Fruit fly (Drosophila melanogaster): ENCODE results near the gene scpr-B.

Gene scpr-B

DNA sequence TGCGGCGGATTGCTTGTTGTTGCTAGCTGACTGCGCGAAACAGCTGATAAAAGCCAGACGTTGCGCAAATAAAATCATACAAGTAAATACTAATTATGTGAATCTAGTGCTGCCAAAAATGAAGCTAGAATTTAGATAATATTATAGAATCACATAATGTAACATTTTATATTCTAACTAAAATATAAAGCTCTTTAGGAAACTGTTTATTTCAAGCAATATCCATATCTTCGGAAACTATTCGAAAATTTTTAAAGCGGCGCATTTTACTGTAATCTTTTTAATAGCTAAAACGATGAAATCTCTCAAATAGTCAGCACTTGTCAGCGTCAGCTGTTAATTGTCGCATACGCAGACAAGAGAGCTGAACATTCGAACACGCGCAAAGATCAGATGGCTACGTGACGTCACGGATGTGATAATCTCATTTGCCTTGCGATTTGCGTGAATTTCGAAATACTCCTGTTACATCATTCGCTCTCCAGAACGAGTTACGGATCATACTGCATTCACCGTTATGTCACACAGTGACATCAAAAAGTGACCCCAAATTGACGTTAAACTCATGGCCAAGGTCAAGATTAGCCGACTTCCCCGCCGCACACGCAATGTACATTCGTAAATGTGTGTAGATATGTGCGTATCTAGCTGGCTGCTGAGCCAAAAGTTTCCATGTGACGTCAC is 2.4 kb upstream of the scpr-B start (continued):
- TF ChIP-seq eg (GFP tag; IDR thresholded peaks at IDR 0.05) (no peak), Sox14 (GFP tag; optimal IDR thresholded peaks at IDR 0.05) (no peak), CG8319 (GFP tag; optimal IDR thresholded peaks at IDR 0.05) (no peak), fkh (GFP tag; optimal IDR thresholded peaks at IDR 0.05) (peak; percentile 85), Met (GFP tag; optimal IDR thresholded peaks at IDR 0.05) (no peak)

DNA sequence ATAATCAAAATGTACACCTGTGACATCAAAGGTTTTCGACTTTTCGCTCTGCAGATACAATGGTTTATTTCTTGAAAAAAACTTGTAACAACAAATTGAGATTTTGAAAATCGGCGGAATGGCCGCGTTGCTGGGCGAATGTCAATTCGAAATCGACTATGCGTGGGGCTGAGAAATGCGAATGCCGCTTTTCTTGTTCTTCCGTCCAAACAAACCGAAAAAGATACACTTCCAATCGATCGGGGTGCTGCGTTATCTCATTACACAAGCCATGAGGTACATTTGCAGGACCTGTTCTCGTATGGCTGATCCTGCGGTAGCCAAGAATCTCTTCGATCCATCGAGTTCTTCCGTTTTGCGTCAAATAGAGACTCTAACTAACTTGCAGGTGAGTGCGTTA is 3.2 kb downstream of the scpr-B start, which contains the start of gene CG31388:
CG31388 (plus strand) TSS at position 218 of the 400 bp plus-strand sequence.
- TF ChIP-seq CG3032 (tag; optimal IDR thresholded peaks at IDR 0.05) (no peak), eg (GFP tag; IDR thresholded peaks at IDR 0.05) (no peak), esn (GFP tag; optimal IDR thresholded peaks at IDR 0.05) (no peak), CG7368 (GFP tag; optimal IDR thresholded peaks at IDR 0.05) (no peak), fkh (GFP tag; optimal IDR thresholded peaks at IDR 0.05) (peak; percentile 54), Hr39 (GFP tag; optimal IDR thresholded peaks at IDR 0.05) (no peak)

DNA sequence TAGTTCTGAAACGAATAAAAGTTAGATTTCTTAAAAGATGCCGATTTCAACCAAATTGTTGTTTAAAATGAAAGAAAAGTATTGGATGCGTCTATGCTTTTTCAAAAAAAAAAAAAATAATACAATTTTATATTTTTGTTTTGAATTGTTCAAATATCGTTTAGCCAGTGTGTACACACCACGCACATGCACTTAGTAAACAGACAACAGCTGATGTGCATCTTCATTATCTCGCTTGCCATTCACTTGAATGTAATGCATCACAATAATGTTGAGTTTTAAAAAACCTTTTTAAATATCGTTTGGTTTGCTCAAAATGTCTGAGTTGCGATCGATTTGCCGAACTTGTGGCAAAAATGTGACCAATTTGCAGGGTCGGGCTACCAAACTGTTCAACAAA is 4.8 kb downstream of the scpr-B start, which contains the start of gene CG31441:
CG31441 (plus strand) TSS at position 246 of the 400 bp plus-strand sequence.
- peak; percentile 94 for TF ChIP-seq fkh (GFP tag; optimal IDR thresholded peaks at IDR 0.05)
- TF ChIP-seq esn (GFP tag; optimal IDR thresholded peaks at IDR 0.05) = peak; percentile 28
- TF ChIP-seq Blimp-1 (GFP tag; optimal IDR thresholded peaks at IDR 0.05) = no peak
- no peak for TF ChIP-seq Hr38 (GFP tag; optimal IDR thresholded peaks at IDR 0.05)

DNA sequence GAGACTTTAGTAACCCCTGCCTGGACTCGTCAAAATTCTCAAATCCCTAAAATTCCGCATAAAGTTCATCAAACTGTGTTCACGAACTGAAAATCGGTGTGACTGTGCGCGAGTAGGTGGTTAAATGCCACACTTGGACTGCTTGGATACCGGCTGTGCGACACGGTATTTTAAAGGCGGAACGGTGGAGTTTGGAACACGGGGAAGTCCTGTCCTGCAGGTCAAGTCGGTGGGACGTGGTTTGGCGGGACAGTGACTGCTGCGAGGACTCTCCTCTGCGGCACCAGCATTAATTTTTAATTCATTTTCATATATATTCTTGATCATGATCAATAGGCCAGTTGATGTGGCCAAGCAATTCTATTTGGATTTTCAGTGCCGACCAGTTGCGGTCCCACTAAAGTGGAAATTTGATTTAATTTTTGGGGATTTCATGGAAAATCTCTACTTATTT is 5.8 kb downstream of the scpr-B start, which contains the start of the genes Arfip and CG17721:
Arfip (minus strand) TSS at position 96 of the 454 bp plus-strand sequence.
CG17721 (plus strand) TSS at position 223 of the 454 bp plus-strand sequence.
- TF ChIP-seq eg (GFP tag; IDR thresholded peaks at IDR 0.05) (no peak), dsx (GFP tag; optimal IDR thresholded peaks at IDR 0.05; ENCODE audit: poor library complexity, severe bottlenecking) (no peak), CG1621 (tag; optimal IDR thresholded peaks at IDR 0.05) (peak; percentile 89)

DNA sequence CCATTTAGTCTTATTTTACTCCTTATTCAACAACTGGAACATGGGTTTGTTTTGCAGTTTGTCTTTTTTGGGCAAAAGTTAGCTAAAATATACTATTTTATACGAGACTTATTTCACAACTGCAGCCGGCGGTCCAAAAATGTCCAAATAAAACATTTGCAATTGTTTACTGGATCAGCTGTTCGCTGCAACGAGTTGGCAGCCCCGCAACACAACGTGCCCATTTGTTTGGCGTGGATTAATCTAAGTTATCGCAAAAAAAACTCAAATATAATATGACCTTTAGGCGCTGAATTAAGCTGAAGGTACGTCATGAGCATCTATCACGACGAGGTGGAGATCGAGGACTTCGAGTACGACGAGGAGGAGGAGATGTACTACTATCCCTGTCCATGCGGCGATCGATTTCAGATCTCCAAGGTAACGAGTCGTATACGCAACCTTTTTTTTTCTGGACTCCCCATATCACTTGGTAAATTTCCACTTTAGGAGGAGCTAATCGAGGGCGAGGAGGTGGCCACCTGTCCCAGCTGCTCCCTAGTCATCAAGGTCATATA is 9.0 kb downstream of the scpr-B start, which contains the start of the genes CG17187 and Dph3:
CG17187 (minus strand) TSS at position 175 of the 557 bp plus-strand sequence.
Dph3 (plus strand) TSS at position 208 of the 557 bp plus-strand sequence.
- TF ChIP-seq CG11902 (GFP tag; optimal IDR thresholded peaks at IDR 0.05) = no peak
- TF ChIP-seq CG6808 (GFP tag; optimal IDR thresholded peaks at IDR 0.05) = no peak
- no peak for TF ChIP-seq topi (GFP tag; optimal IDR thresholded peaks at IDR 0.05)
- TF ChIP-seq CG15336 (GFP tag; IDR thresholded peaks at IDR 0.05) = no peak
- TF ChIP-seq Eip75B (GFP tag; optimal IDR thresholded peaks at IDR 0.05) = no peak
- no peak for TF ChIP-seq CG11762 (GFP tag; optimal IDR thresholded peaks at IDR 0.05; ENCODE audit: insufficient read depth)
- no peak for TF ChIP-seq Gug (GFP tag; IDR thresholded peaks at IDR 0.05)
- TF ChIP-seq CG6163 (GFP tag; IDR thresholded peaks at IDR 0.05) = no peak
- no peak for TF ChIP-seq CG6276 (GFP tag; optimal IDR thresholded peaks at IDR 0.05)
- TF ChIP-seq CG8632 (GFP tag; optimal IDR thresholded peaks at IDR 0.05) = no peak
- no peak for TF ChIP-seq ss (GFP tag; optimal IDR thresholded peaks at IDR 0.05)
- TF ChIP-seq Eip78C (GFP tag) = no peak

DNA sequence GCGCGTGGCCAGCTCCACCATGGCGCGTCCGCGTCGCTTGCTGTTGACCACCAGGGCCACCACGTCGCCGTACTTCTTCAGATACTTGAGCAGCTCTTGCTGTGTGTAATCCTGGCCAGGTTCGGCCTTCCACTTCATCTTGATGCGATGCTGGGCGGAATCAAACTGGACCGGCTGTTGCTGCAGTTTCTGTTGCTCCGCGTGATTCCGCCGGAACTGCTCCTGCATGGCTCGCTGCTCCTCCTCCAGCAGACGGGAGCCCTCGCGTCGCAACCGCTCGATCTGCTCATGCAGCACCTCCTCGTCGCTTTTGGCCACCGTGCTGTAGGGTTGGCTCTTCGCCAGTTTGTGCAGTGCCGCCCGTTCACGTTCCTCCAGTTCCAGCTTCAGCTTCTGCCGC is 9.8 kb downstream of the scpr-B start:
- no peak for TF ChIP-seq pdm3 (GFP tag; optimal IDR thresholded peaks at IDR 0.05)
- TF ChIP-seq CG8632 (GFP tag; optimal IDR thresholded peaks at IDR 0.05) = no peak
- TF ChIP-seq CG7368 (GFP tag; optimal IDR thresholded peaks at IDR 0.05) = no peak
- no peak for TF ChIP-seq eg (GFP tag; IDR thresholded peaks at IDR 0.05)
- TF ChIP-seq CG6854 (GFP tag; optimal IDR thresholded peaks at IDR 0.05) = no peak
- no peak for TF ChIP-seq CG10669 (GFP tag; optimal IDR thresholded peaks at IDR 0.05)
- no peak for TF ChIP-seq topi (GFP tag; optimal IDR thresholded peaks at IDR 0.05)
- TF ChIP-seq Hr38 (GFP tag; optimal IDR thresholded peaks at IDR 0.05) = no peak
- no peak for TF ChIP-seq CG6276 (GFP tag; optimal IDR thresholded peaks at IDR 0.05)
- no peak for TF ChIP-seq CG31627 (GFP tag; optimal IDR thresholded peaks at IDR 0.05)
- TF ChIP-seq CG8119 (GFP tag; IDR thresholded peaks at IDR 0.05) = no peak
- TF ChIP-seq Smox (GFP tag; optimal IDR thresholded peaks at IDR 0.05) = no peak
- TF ChIP-seq fd59A (GFP tag; optimal IDR thresholded peaks at IDR 0.05) = no peak
- no peak for TF ChIP-seq CG16779 (tag; optimal IDR thresholded peaks at IDR 0.05)
- no peak for TF ChIP-seq svp (GFP tag)
- no peak for TF ChIP-seq Sox102F (GFP tag; optimal IDR thresholded peaks at IDR 0.05)

All from whole organism, prepupa.